Worm (Caenorhabditis elegans): ENCODE data around the gene T18D3.5.

- TF ChIP-seq B0310.2 (tag; optimal IDR thresholded peaks at IDR 0.05), result no peak
- no peak for TF ChIP-seq aly-1 (tag; optimal IDR thresholded peaks at IDR 0.05)
- TF ChIP-seq ets-7 (tag; optimal IDR thresholded peaks at IDR 0.05), result no peak
- no peak for TF ChIP-seq ama-1 (optimal IDR thresholded peaks at IDR 0.05)
- TF ChIP-seq scrt-1 (GFP tag; IDR thresholded peaks at IDR 0.05), result no peak
- no peak for TF ChIP-seq ceh-36 (tag; optimal IDR thresholded peaks at IDR 0.05)
- TF ChIP-seq tbx-11 (GFP tag; IDR thresholded peaks at IDR 0.05), result no peak
- TF ChIP-seq sea-1 (GFP tag; conservative IDR thresholded peaks at IDR 0.05), result no peak
- no peak for TF ChIP-seq hnd-1 (tag; optimal IDR thresholded peaks at IDR 0.05)
- TF ChIP-seq F13C5.2 (tag; optimal IDR thresholded peaks at IDR 0.05), result no peak
- TF ChIP-seq pes-1 (GFP tag; IDR thresholded peaks at IDR 0.05), result no peak
Measured at ce11 chrX:12479027-12479426, 15.4 kb downstream of the T18D3.5 start.

All from whole organism, early embryonic.